Fruit fly (Drosophila melanogaster) whole organism, embryonic: Measurements from ENCODE around the gene Nse4.

Source experiments
- ATbp ChIP-seq: fragments of 200-800 bp; sonication (Bioruptor generic); optimal IDR thresholded peaks from 2 replicates; lab custom pipeline; 2017; ENCODE audit warnings: missing biosample characterization, mild to moderate bottlenecking, missing genetic modification characterization, missing genetic modification reagents
- Bteb2 ChIP-seq: fragments of 200-800 bp; sonication (Bioruptor generic); optimal IDR thresholded peaks from 2 replicates; lab custom pipeline; 2016; ENCODE audit warnings: missing biosample characterization, missing genetic modification characterization
- CG10543 ChIP-seq: fragments of 200-800 bp; sonication (Bioruptor generic); optimal IDR thresholded peaks from 3 replicates; lab custom pipeline; 2017; ENCODE audit warnings: missing biosample characterization, mild to moderate bottlenecking, missing genetic modification characterization, moderate library complexity
- CG11560 ChIP-seq: fragments of 200-800 bp; sonication (Bioruptor generic); IDR thresholded peaks from 3 replicates; pipeline ENCODE4 v1.3.6; 2022; ENCODE audit warnings: missing biosample characterization, missing genetic modification characterization
- CG12299 ChIP-seq: fragments of 200-800 bp; sonication (Bioruptor generic); optimal IDR thresholded peaks from 2 replicates; lab custom pipeline; 2018; ENCODE audit warnings: missing biosample characterization, mild to moderate bottlenecking, missing genetic modification characterization
- CG13624 ChIP-seq: fragments of 200-800 bp; sonication (Bioruptor generic); optimal IDR thresholded peaks from 2 replicates; lab custom pipeline; 2016; ENCODE audit warnings: missing biosample characterization, missing genetic modification characterization
- CG15269 ChIP-seq: fragments of 200-800 bp; sonication (Bioruptor generic); optimal IDR thresholded peaks from 2 replicates; lab custom pipeline; 2018; ENCODE audit warnings: missing biosample characterization, mild to moderate bottlenecking, missing genetic modification characterization, moderate library complexity
- CG16815 ChIP-seq: fragments of 200-800 bp; sonication (Bioruptor generic); optimal IDR thresholded peaks from 3 replicates; lab custom pipeline; 2017; ENCODE audit warnings: missing biosample characterization, mild to moderate bottlenecking, missing genetic modification characterization
- CG31365 ChIP-seq: fragments of 200-800 bp; sonication (Bioruptor generic); optimal IDR thresholded peaks from 2 replicates; lab custom pipeline; 2018; ENCODE audit warnings: missing biosample characterization, mild to moderate bottlenecking, missing genetic modification characterization
- CG32772 ChIP-seq: fragments of 200-800 bp; sonication (Bioruptor generic); IDR thresholded peaks from 2 replicates; pipeline ENCODE4 v1.3.6; 2022; ENCODE audit warnings: missing biosample characterization, missing genetic modification characterization
- CG4617 ChIP-seq: fragments of 200-800 bp; sonication (Bioruptor generic); optimal IDR thresholded peaks from 3 replicates; lab custom pipeline; 2016; ENCODE audit warnings: missing biosample characterization, missing genetic modification characterization, borderline replicate concordance
- CG8281 ChIP-seq: fragments of 200-800 bp; sonication (Bioruptor generic); optimal IDR thresholded peaks from 2 replicates; lab custom pipeline; 2018; ENCODE audit warnings: missing biosample characterization, mild to moderate bottlenecking, missing genetic modification characterization, moderate library complexity
- CG9797 ChIP-seq: fragments of 200-800 bp; sonication (Bioruptor generic); optimal IDR thresholded peaks from 3 replicates; lab custom pipeline; 2018; ENCODE audit warnings: missing biosample characterization, mild to moderate bottlenecking, missing genetic modification characterization
- CTCF ChIP-seq: fragments of 200-800 bp; sonication (Bioruptor generic); optimal IDR thresholded peaks from 2 replicates; lab custom pipeline; 2017; ENCODE audit warnings: missing biosample characterization, mild to moderate bottlenecking, missing genetic modification characterization, moderate library complexity
- D19B ChIP-seq: fragments of 200-800 bp; sonication (Bioruptor generic); optimal IDR thresholded peaks from 2 replicates; lab custom pipeline; 2017; ENCODE audit warnings: missing biosample characterization, mild to moderate bottlenecking, missing genetic modification characterization
- Dbx ChIP-seq: fragments of 200-800 bp; sonication (Bioruptor generic); IDR thresholded peaks from 3 replicates; pipeline ENCODE4 v1.3.6; 2022; ENCODE audit warnings: missing biosample characterization, missing genetic modification characterization
- Hmr ChIP-seq: fragments of 200-800 bp; sonication (Bioruptor generic); optimal IDR thresholded peaks from 3 replicates; lab custom pipeline; 2017; ENCODE audit warnings: mild to moderate bottlenecking, missing biosample characterization, missing genetic modification reagents, missing genetic modification characterization
- Hmx ChIP-seq: fragments of 200-800 bp; sonication (Bioruptor generic); optimal IDR thresholded peaks from 2 replicates; lab custom pipeline; 2016; ENCODE audit warnings: missing biosample characterization, missing genetic modification characterization
- Kr ChIP-seq: fragments of 200-800 bp; sonication (Bioruptor generic); optimal IDR thresholded peaks from 2 replicates; lab custom pipeline; 2017; ENCODE audit warnings: missing biosample characterization, mild to moderate bottlenecking, missing genetic modification characterization
- Lhr ChIP-seq: fragments of 200-800 bp; sonication (Bioruptor generic); optimal IDR thresholded peaks from 3 replicates; lab custom pipeline; 2017; ENCODE audit warnings: mild to moderate bottlenecking, missing biosample characterization, missing genetic modification reagents, missing genetic modification characterization
- Mrtf ChIP-seq: fragments of 200-800 bp; sonication (Bioruptor generic); IDR thresholded peaks from 3 replicates; pipeline ENCODE4 v1.3.6; 2022; ENCODE audit warnings: missing biosample characterization, missing genetic modification characterization
- NFAT ChIP-seq: fragments of 200-800 bp; sonication (Bioruptor generic); IDR thresholded peaks from 2 replicates; pipeline ENCODE4 v1.3.6; 2022; ENCODE audit warnings: missing biosample characterization, missing genetic modification characterization
- NK7.1 ChIP-seq: fragments of 200-800 bp; sonication (Bioruptor generic); optimal IDR thresholded peaks from 3 replicates; lab custom pipeline; 2016; ENCODE audit warnings: missing biosample characterization, missing genetic modification characterization
- Neu2 ChIP-seq: fragments of 200-800 bp; sonication (Bioruptor generic); optimal IDR thresholded peaks from 3 replicates; lab custom pipeline; 2016; ENCODE audit warnings: missing biosample characterization, missing genetic modification characterization, borderline replicate concordance
- Pdp1 ChIP-seq, 2 experiments: fragments of 200-800 bp; sonication (Bioruptor generic); optimal IDR thresholded peaks; 3 replicates each; lab custom pipeline; 2016; ENCODE audit warnings: missing biosample characterization in 2 of 2, missing genetic modification characterization in 2 of 2, mild to moderate bottlenecking in 1 of 2, moderate library complexity in 1 of 2
- Spps ChIP-seq: fragments of 200-800 bp; sonication (Bioruptor generic); optimal IDR thresholded peaks from 2 replicates; lab custom pipeline; 2018; ENCODE audit warnings: missing biosample characterization, mild to moderate bottlenecking, missing genetic modification characterization
- ab ChIP-seq: fragments of 200-800 bp; sonication (Bioruptor generic); optimal IDR thresholded peaks from 2 replicates; lab custom pipeline; 2016; ENCODE audit warnings: missing biosample characterization, missing genetic modification characterization
- ac ChIP-seq: fragments of 200-800 bp; sonication (Bioruptor generic); optimal IDR thresholded peaks from 3 replicates; lab custom pipeline; 2017; ENCODE audit warnings: missing biosample characterization, mild to moderate bottlenecking, missing genetic modification characterization
- ash1 ChIP-seq: fragments of 200-800 bp; sonication (Bioruptor generic); optimal IDR thresholded peaks from 2 replicates; lab custom pipeline; 2018; ENCODE audit warnings: missing biosample characterization, mild to moderate bottlenecking, missing genetic modification characterization
- bbx ChIP-seq: fragments of 200-800 bp; sonication (Bioruptor generic); IDR thresholded peaks from 2 replicates; pipeline ENCODE4 v1.3.6; 2022; ENCODE audit warnings: missing biosample characterization, missing genetic modification characterization; ENCODE audit not compliant: partially characterized antibody
- caup ChIP-seq: fragments of 200-800 bp; sonication (Bioruptor generic); optimal IDR thresholded peaks from 3 replicates; lab custom pipeline; 2017; ENCODE audit warnings: missing biosample characterization, mild to moderate bottlenecking, missing genetic modification characterization, moderate library complexity; ENCODE audit not compliant: severe bottlenecking
- chn ChIP-seq: fragments of 200-800 bp; sonication (Bioruptor generic); optimal IDR thresholded peaks from 2 replicates; lab custom pipeline; 2016; ENCODE audit warnings: missing biosample characterization, missing genetic modification characterization
- crp ChIP-seq, 2 experiments: fragments of 200-800 bp; sonication (Bioruptor generic); optimal IDR thresholded peaks; 2 replicates in 1 of 2; 3 replicates in 1 of 2; lab custom pipeline; 2017; ENCODE audit warnings: missing biosample characterization in 2 of 2, missing genetic modification characterization in 2 of 2, mild to moderate bottlenecking in 1 of 2, moderate library complexity in 1 of 2
- dmrt11E ChIP-seq: fragments of 200-800 bp; sonication (Bioruptor generic); optimal IDR thresholded peaks from 3 replicates; lab custom pipeline; 2018; ENCODE audit warnings: missing biosample characterization, mild to moderate bottlenecking, missing genetic modification characterization, moderate library complexity
- dysf ChIP-seq: fragments of 200-800 bp; sonication (Bioruptor generic); IDR thresholded peaks from 3 replicates; pipeline ENCODE4 v1.3.6; 2022; ENCODE audit warnings: missing biosample characterization, missing genetic modification characterization
- fd96Cb ChIP-seq: fragments of 200-800 bp; sonication (Bioruptor generic); optimal IDR thresholded peaks from 2 replicates; lab custom pipeline; 2018; ENCODE audit warnings: missing biosample characterization, mild to moderate bottlenecking, missing genetic modification characterization, moderate library complexity
- gfzf ChIP-seq: fragments of 200-800 bp; sonication (Bioruptor generic); optimal IDR thresholded peaks from 2 replicates; lab custom pipeline; 2016; ENCODE audit warnings: missing biosample characterization, mild to moderate bottlenecking, missing genetic modification characterization, moderate library complexity
- grn ChIP-seq: fragments of 200-800 bp; sonication (Bioruptor generic); optimal IDR thresholded peaks from 3 replicates; lab custom pipeline; 2017; ENCODE audit warnings: missing biosample characterization, missing genetic modification characterization
- gt ChIP-seq: fragments of 200-800 bp; sonication (Bioruptor generic); IDR thresholded peaks from 2 replicates; pipeline ENCODE4 v1.3.6; 2022; ENCODE audit warnings: missing biosample characterization, missing genetic modification characterization
- insv ChIP-seq, 2 experiments: fragments of 200-800 bp; sonication (Bioruptor generic); optimal IDR thresholded peaks; 3 replicates each; lab custom pipeline; 2016 to 2018; ENCODE audit warnings: missing biosample characterization in 2 of 2, missing genetic modification characterization in 2 of 2
- inv ChIP-seq: fragments of 200-800 bp; sonication (Bioruptor generic); IDR thresholded peaks from 2 replicates; pipeline ENCODE4 v1.3.6; 2022; ENCODE audit warnings: missing biosample characterization, missing genetic modification characterization; ENCODE audit not compliant: partially characterized antibody
- ken ChIP-seq: fragments of 200-800 bp; sonication (Bioruptor generic); IDR thresholded peaks from 3 replicates; pipeline ENCODE4 v1.3.6; 2022; ENCODE audit warnings: missing biosample characterization, missing genetic modification characterization
- lilli ChIP-seq: fragments of 200-800 bp; sonication (Bioruptor generic); optimal IDR thresholded peaks from 3 replicates; lab custom pipeline; 2016; ENCODE audit warnings: missing biosample characterization, missing genetic modification characterization
- nmo ChIP-seq: fragments of 200-800 bp; sonication (Bioruptor generic); optimal IDR thresholded peaks from 2 replicates; lab custom pipeline; 2018; ENCODE audit warnings: missing biosample characterization, mild to moderate bottlenecking, missing genetic modification characterization, moderate library complexity
- odd ChIP-seq: fragments of 200-800 bp; sonication (Bioruptor generic); optimal IDR thresholded peaks from 2 replicates; lab custom pipeline; 2017; ENCODE audit warnings: missing biosample characterization, mild to moderate bottlenecking, missing genetic modification characterization
- org-1 ChIP-seq: fragments of 200-800 bp; sonication (Bioruptor generic); optimal IDR thresholded peaks from 2 replicates; lab custom pipeline; 2017; ENCODE audit warnings: missing biosample characterization, missing genetic modification characterization
- rib ChIP-seq: fragments of 200-800 bp; sonication (Bioruptor generic); IDR thresholded peaks from 2 replicates; pipeline ENCODE4 v1.3.6; 2022; ENCODE audit warnings: missing biosample characterization, missing genetic modification characterization
- sc ChIP-seq, 3 experiments: fragments of >200 bp in 2 of 3; fragments of 200-800 bp in 1 of 3; sonication (Bioruptor generic) in 1 of 3; optimal IDR thresholded peaks; 2 replicates in 2 of 3; 3 replicates in 1 of 3; lab custom pipeline; 2017; ENCODE audit warnings: mild to moderate bottlenecking in 1 of 3, missing biosample characterization in 1 of 3, missing genetic modification characterization in 1 of 3, missing genetic modification reagents in 1 of 3
- sug ChIP-seq: fragments of 200-800 bp; optimal IDR thresholded peaks from 2 replicates; lab custom pipeline; 2019; ENCODE audit warnings: missing biosample characterization, mild to moderate bottlenecking, missing genetic modification characterization, moderate library complexity
- tup ChIP-seq: fragments of 200-800 bp; sonication (Bioruptor generic); optimal IDR thresholded peaks from 2 replicates; lab custom pipeline; 2016; ENCODE audit warnings: missing biosample characterization, mild to moderate bottlenecking, missing genetic modification characterization, moderate library complexity
- yki ChIP-seq: fragments of >200 bp; optimal IDR thresholded peaks from 3 replicates; lab custom pipeline; 2018

The Nse4 gene

DNA sequence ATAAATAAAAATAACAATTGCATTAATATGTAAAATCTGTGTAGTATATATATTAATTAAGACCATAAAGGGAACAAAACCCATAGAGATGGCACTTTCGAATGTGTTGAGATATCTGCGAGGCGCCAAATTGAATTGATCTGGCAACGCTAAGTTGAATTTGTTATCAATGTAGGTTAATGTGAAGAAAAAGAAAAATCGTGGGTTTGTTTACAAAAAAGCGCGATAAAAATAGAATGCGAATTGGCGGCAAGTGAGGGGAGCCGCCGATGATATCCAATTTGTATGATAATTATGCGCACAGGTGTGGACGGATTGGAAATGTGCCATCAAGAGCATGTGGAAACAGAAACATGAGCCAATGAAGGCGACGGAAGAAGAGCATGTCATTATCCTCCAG is 40.6 kb downstream of the Nse4 start (continued):
- TF ChIP-seq Neu2 (GFP tag; lab: Kevin White, UChicago) (no peak), Pdp1 (GFP tag; optimal IDR thresholded peaks at IDR 0.05; lab: Kevin White, UChicago) (no peak), inv (no peak), ac (GFP tag; lab: Kevin White, UChicago) (no peak), Hmr (GFP tag; lab: Kevin White, UChicago) (no peak), sug (tag; lab: Kevin White, UChicago) (peak; percentile 26), CG11560 (no peak), NFAT (GFP tag; lab: Robert Waterston, UW) (no peak), CTCF (GFP tag; lab: Kevin White, UChicago) (peak; percentile 29), D19B (no peak), dmrt11E (tag; lab: Kevin White, UChicago) (no peak), NK7.1 (GFP tag; lab: Kevin White, UChicago) (no peak), Hmx (GFP tag; lab: Kevin White, UChicago) (no peak), nmo (no peak), CG9797 (GFP tag; lab: Kevin White, UChicago) (no peak), bbx (GFP tag; lab: Robert Waterston, UW) (peak; percentile 73), CG32772 (GFP tag; lab: Robert Waterston, UW) (no peak), CG4617 (no peak), Mrtf (GFP tag; lab: Robert Waterston, UW) (no peak), CG10543 (no peak), Kr (GFP tag; lab: Kevin White, UChicago) (no peak), sc (optimal IDR thresholded peaks at IDR 0.05; lab: Kevin White, UChicago) (no peak), sc (GFP tag; optimal IDR thresholded peaks at IDR 0.05; lab: Kevin White, UChicago) (no peak), CG12299 (no peak), gfzf (GFP tag; lab: Kevin White, UChicago) (no peak), org-1 (GFP tag; lab: Kevin White, UChicago) (no peak), odd (GFP tag; lab: Kevin White, UChicago) (no peak), dysf (GFP tag; lab: Robert Waterston, UW) (no peak), rib (GFP tag; lab: Robert Waterston, UW) (no peak), Dbx (GFP tag; lab: Robert Waterston, UW) (no peak), ash1 (no peak), insv (GFP tag; optimal IDR thresholded peaks at IDR 0.05; lab: Kevin White, UChicago) (no peak), Bteb2 (GFP tag; lab: Kevin White, UChicago) (no peak), CG13624 (GFP tag; lab: Kevin White, UChicago) (no peak), Lhr (GFP tag; lab: Kevin White, UChicago) (no peak), CG31365 (no peak), CG15269 (tag; lab: Kevin White, UChicago) (no peak), yki (no peak), CG16815 (GFP tag; lab: Kevin White, UChicago) (no peak), lilli (no peak), chn (no peak), fd96Cb (tag; lab: Kevin White, UChicago) (no peak), ab (no peak), caup (GFP tag; lab: Kevin White, UChicago) (no peak), crp (GFP tag; optimal IDR thresholded peaks at IDR 0.05; lab: Kevin White, UChicago) (no peak), gt (GFP tag; lab: Robert Waterston, UW) (no peak), ATbp (no peak), ken (no peak), Spps (tag; lab: Kevin White, UChicago) (no peak), grn (no peak), tup (no peak), CG8281 (tag; lab: Kevin White, UChicago) (no peak)
